Worm (Caenorhabditis elegans) whole organism, L2 larva: Measurements from ENCODE around the gene W10C6.2.

ENCODE experiments used
- C34F6.9 ChIP-seq: fragments of 150-350 bp; optimal IDR thresholded peaks from 2 replicates; lab custom pipeline; 2014; ENCODE audit warnings: missing biosample characterization, missing genetic modification characterization
- F13H6.1 ChIP-seq: sonication (generic microtip); optimal IDR thresholded peaks from 2 replicates; lab custom pipeline; 2016; ENCODE audit warnings: missing genetic modification characterization, missing compliant biosample characterization
- Y55F3AM.14 ChIP-seq: fragments of 200-800 bp; sonication (Bioruptor generic); optimal IDR thresholded peaks from 2 replicates; lab custom pipeline; 2018; ENCODE audit warnings: mild to moderate bottlenecking, missing genetic modification characterization, missing compliant biosample characterization
- ZK546.5 ChIP-seq: sonication (generic microtip); optimal IDR thresholded peaks from 2 replicates; lab custom pipeline; 2017; ENCODE audit warnings: missing biosample characterization, missing genetic modification characterization
- alr-1 ChIP-seq: fragments of 150-350 bp; optimal IDR thresholded peaks from 2 replicates; lab custom pipeline; 2014; ENCODE audit warnings: missing biosample characterization, missing genetic modification characterization
- aly-2 ChIP-seq: fragments of 150-350 bp; optimal IDR thresholded peaks from 2 replicates; lab custom pipeline; 2014; ENCODE audit warnings: missing biosample characterization, missing genetic modification characterization
- ama-1 ChIP-seq: fragments of 150-350 bp; optimal IDR thresholded peaks from 2 replicates; lab custom pipeline; 2018; ENCODE audit warnings: inconsistent platforms
- blmp-1 ChIP-seq: sonication (generic microtip); optimal IDR thresholded peaks from 2 replicates; lab custom pipeline; 2017; ENCODE audit warnings: missing genetic modification characterization, mild to moderate bottlenecking, missing compliant biosample characterization, antibody characterized with exemption, moderate library complexity; ENCODE audit not compliant: insufficient read depth
- ceh-16 ChIP-seq: fragments of 150-350 bp; optimal IDR thresholded peaks from 2 replicates; lab custom pipeline; 2014; ENCODE audit warnings: missing biosample characterization, missing genetic modification characterization
- crh-2 ChIP-seq: sonication (generic microtip); optimal IDR thresholded peaks from 2 replicates; lab custom pipeline; 2017; ENCODE audit warnings: missing biosample characterization, missing genetic modification characterization
- dmd-4 ChIP-seq: sonication (generic microtip); optimal IDR thresholded peaks from 2 replicates; lab custom pipeline; 2017; ENCODE audit warnings: missing biosample characterization, missing genetic modification characterization
- egl-27 ChIP-seq: sonication (generic microtip); optimal IDR thresholded peaks from 3 replicates; lab custom pipeline; 2017; ENCODE audit warnings: missing biosample characterization, missing genetic modification reagents, missing genetic modification characterization
- elt-1 ChIP-seq: fragments of 150-350 bp; optimal IDR thresholded peaks from 2 replicates; lab custom pipeline; 2014; ENCODE audit warnings: missing biosample characterization, missing genetic modification characterization
- elt-3 ChIP-seq: sonication (generic microtip); optimal IDR thresholded peaks from 2 replicates; lab custom pipeline; 2017; ENCODE audit warnings: missing biosample characterization, missing genetic modification characterization
- fos-1 ChIP-seq: fragments of 150-350 bp; optimal IDR thresholded peaks from 2 replicates; lab custom pipeline; 2014; ENCODE audit warnings: missing biosample characterization, missing genetic modification characterization
- gmeb-1 ChIP-seq: fragments of 150-350 bp; optimal IDR thresholded peaks from 2 replicates; lab custom pipeline; 2014; ENCODE audit warnings: missing biosample characterization, missing genetic modification characterization
- lin-11 ChIP-seq: fragments of 150-350 bp; sonication (generic microtip); optimal IDR thresholded peaks from 2 replicates; lab custom pipeline; 2014; ENCODE audit warnings: missing biosample characterization, missing genetic modification characterization, inconsistent platforms, mixed read lengths
- lin-13 ChIP-seq: fragments of 150-350 bp; optimal IDR thresholded peaks from 2 replicates; lab custom pipeline; 2014; ENCODE audit warnings: missing biosample characterization, missing genetic modification reagents, missing genetic modification characterization
- lin-39 ChIP-seq: fragments of 150-350 bp; optimal IDR thresholded peaks from 2 replicates; lab custom pipeline; 2014; ENCODE audit warnings: missing biosample characterization, missing genetic modification reagents, missing genetic modification characterization
- lsy-2 ChIP-seq, 2 experiments: fragments of 150-350 bp in 1 of 2; sonication (generic microtip) in 1 of 2; optimal IDR thresholded peaks; 2 replicates each; lab custom pipeline; 2014 to 2017; ENCODE audit warnings: missing biosample characterization in 2 of 2, missing genetic modification characterization in 2 of 2
- mab-5 ChIP-seq: fragments of 150-350 bp; optimal IDR thresholded peaks from 2 replicates; lab custom pipeline; 2014; ENCODE audit warnings: missing biosample characterization, missing genetic modification characterization
- mbf-1 ChIP-seq: sonication (generic microtip); optimal IDR thresholded peaks from 2 replicates; lab custom pipeline; 2017; ENCODE audit warnings: missing biosample characterization, missing genetic modification characterization
- nhr-10 ChIP-seq: sonication (generic microtip); optimal IDR thresholded peaks from 2 replicates; lab custom pipeline; 2017; ENCODE audit warnings: missing biosample characterization, missing genetic modification characterization
- nhr-11 ChIP-seq: fragments of 150-350 bp; optimal IDR thresholded peaks from 2 replicates; lab custom pipeline; 2014; ENCODE audit warnings: missing biosample characterization, missing genetic modification characterization
- nhr-129 ChIP-seq: fragments of 150-350 bp; optimal IDR thresholded peaks from 2 replicates; lab custom pipeline; 2014; ENCODE audit warnings: missing biosample characterization, missing genetic modification characterization
- nhr-21 ChIP-seq: fragments of 150-350 bp; optimal IDR thresholded peaks from 2 replicates; lab custom pipeline; 2014; ENCODE audit warnings: missing biosample characterization, missing genetic modification characterization
- nhr-23 ChIP-seq: fragments of 150-350 bp; optimal IDR thresholded peaks from 2 replicates; lab custom pipeline; 2014; ENCODE audit warnings: missing biosample characterization, missing genetic modification reagents, missing genetic modification characterization
- nhr-237 ChIP-seq: fragments of 150-350 bp; optimal IDR thresholded peaks from 2 replicates; lab custom pipeline; 2014; ENCODE audit warnings: missing biosample characterization, missing genetic modification characterization
- nhr-25 ChIP-seq: fragments of 150-350 bp; sonication (generic microtip); optimal IDR thresholded peaks from 3 replicates; lab custom pipeline; 2014; ENCODE audit warnings: missing biosample characterization, missing genetic modification characterization
- nhr-6 ChIP-seq: fragments of 150-350 bp; optimal IDR thresholded peaks from 2 replicates; lab custom pipeline; 2014; ENCODE audit warnings: missing biosample characterization, missing genetic modification characterization
- nhr-77 ChIP-seq: fragments of 150-350 bp; optimal IDR thresholded peaks from 2 replicates; lab custom pipeline; 2014; ENCODE audit warnings: missing biosample characterization, missing genetic modification characterization
- peb-1 ChIP-seq: fragments of 150-350 bp; optimal IDR thresholded peaks from 2 replicates; lab custom pipeline; 2014; ENCODE audit warnings: missing biosample characterization, missing genetic modification characterization
- sem-4 ChIP-seq: fragments of 150-350 bp; optimal IDR thresholded peaks from 2 replicates; lab custom pipeline; 2014; ENCODE audit warnings: missing biosample characterization, missing genetic modification reagents, missing genetic modification characterization
- skn-1 ChIP-seq: sonication (generic microtip); optimal IDR thresholded peaks from 2 replicates; lab custom pipeline; 2017; ENCODE audit warnings: missing biosample characterization, missing genetic modification characterization
- sma-3 ChIP-seq: sonication (generic microtip); optimal IDR thresholded peaks from 2 replicates; lab custom pipeline; 2016; ENCODE audit warnings: missing genetic modification reagents, missing genetic modification characterization, missing compliant biosample characterization
- sma-9 ChIP-seq, 2 experiments: fragments of 150-350 bp in 1 of 2; sonication (generic microtip) in 1 of 2; optimal IDR thresholded peaks; 2 replicates each; lab custom pipeline; 2014 to 2016; ENCODE audit warnings: missing genetic modification characterization in 2 of 2, mild to moderate bottlenecking in 1 of 2, missing biosample characterization in 1 of 2, missing compliant biosample characterization in 1 of 2, missing genetic modification reagents in 1 of 2, moderate library complexity in 1 of 2
- snpc-4 ChIP-seq: fragments of 150-350 bp; optimal IDR thresholded peaks from 2 replicates; lab custom pipeline; 2014; ENCODE audit warnings: missing biosample characterization, missing genetic modification characterization
- unc-39 ChIP-seq: fragments of 150-350 bp; optimal IDR thresholded peaks from 2 replicates; lab custom pipeline; 2014; ENCODE audit warnings: missing biosample characterization, missing genetic modification characterization
- unc-55 ChIP-seq: fragments of 150-350 bp; sonication (generic microtip); optimal IDR thresholded peaks from 3 replicates; lab custom pipeline; 2014; ENCODE audit warnings: missing biosample characterization, missing genetic modification reagents, missing genetic modification characterization
- zag-1 ChIP-seq: fragments of 150-350 bp; optimal IDR thresholded peaks from 2 replicates; lab custom pipeline; 2014; ENCODE audit warnings: missing biosample characterization, missing genetic modification characterization
- ztf-1 ChIP-seq: fragments of 200-800 bp; sonication (Bioruptor generic); conservative IDR thresholded peaks from 2 replicates; pipeline ENCODE4 v1.3.6; 2022; ENCODE audit warnings: missing genetic modification characterization, missing compliant biosample characterization
- ztf-11 ChIP-seq: sonication (generic microtip); optimal IDR thresholded peaks from 2 replicates; lab custom pipeline; 2017; ENCODE audit warnings: missing biosample characterization, missing genetic modification characterization

The W10C6.2 gene

ce11 chrII:11152495-11152894, 30.8 kb upstream of the W10C6.2 start, which contains the start of gene pqm-1:
TSS of gene pqm-1 (minus strand) at chrII:11152595.
- no peak for TF ChIP-seq elt-3 (tag; lab: Kevin White, UChicago)
- no peak for TF ChIP-seq snpc-4 (tag; lab: Kevin White, UChicago)
- no peak for TF ChIP-seq nhr-77
- no peak for TF ChIP-seq skn-1 (tag; lab: Kevin White, UChicago)
- TF ChIP-seq lin-11 (tag; lab: Kevin White, UChicago): no peak

ce11 chrII:11150976-11151375, 29.3 kb upstream of the W10C6.2 start:
- TF ChIP-seq zag-1 (tag; lab: Kevin White, UChicago) (no peak), lin-11 (tag; lab: Kevin White, UChicago) (no peak), blmp-1 (tag; lab: Kevin White, UChicago) (no peak), skn-1 (tag; lab: Kevin White, UChicago) (no peak), nhr-6 (no peak), nhr-11 (no peak), sma-3 (GFP tag; lab: Kevin White, UChicago) (peak; percentile 40), crh-2 (tag; lab: Kevin White, UChicago) (peak; percentile 62), nhr-77 (no peak), fos-1 (tag; lab: Kevin White, UChicago) (peak; percentile 56), ztf-1 (GFP tag; lab: Robert Waterston, UW) (no peak), lsy-2 (tag; optimal IDR thresholded peaks at IDR 0.05; lab: Kevin White, UChicago) (peak in 1 of 2 experiments; percentile 2), ztf-11 (no peak), unc-39 (no peak), gmeb-1 (tag; lab: Kevin White, UChicago) (peak; percentile 53), egl-27 (tag; lab: Kevin White, UChicago) (no peak), lin-13 (no peak), alr-1 (tag; lab: Kevin White, UChicago) (no peak), sma-9 (GFP tag; optimal IDR thresholded peaks at IDR 0.05; lab: Kevin White, UChicago) (peak; percentile 63), sma-9 (tag; optimal IDR thresholded peaks at IDR 0.05; lab: Kevin White, UChicago) (no peak), aly-2 (no peak), mab-5 (no peak), ZK546.5 (tag; lab: Kevin White, UChicago) (no peak), ceh-16 (no peak), Y55F3AM.14 (no peak), nhr-21 (tag; lab: Kevin White, UChicago) (no peak), snpc-4 (tag; lab: Kevin White, UChicago) (no peak), mbf-1 (tag; lab: Kevin White, UChicago) (no peak), F13H6.1 (tag; lab: Kevin White, UChicago) (peak; percentile 69), nhr-10 (tag; lab: Kevin White, UChicago) (no peak), peb-1 (tag; lab: Kevin White, UChicago) (no peak), dmd-4 (tag; lab: Kevin White, UChicago) (no peak), ama-1 (peak; percentile 0), nhr-23 (tag; lab: Kevin White, UChicago) (no peak), sem-4 (tag; lab: Kevin White, UChicago) (no peak), unc-55 (GFP tag; lab: Kevin White, UChicago) (no peak), nhr-237 (tag; lab: Kevin White, UChicago) (no peak), elt-3 (tag; lab: Kevin White, UChicago) (no peak), nhr-25 (tag; lab: Kevin White, UChicago) (no peak)

- TF ChIP-seq unc-39 (no peak), egl-27 (tag; lab: Kevin White, UChicago) (no peak), gmeb-1 (tag; lab: Kevin White, UChicago) (peak; percentile 40), ztf-11 (no peak), ama-1 (no peak), nhr-23 (tag; lab: Kevin White, UChicago) (no peak), nhr-21 (tag; lab: Kevin White, UChicago) (no peak), blmp-1 (tag; lab: Kevin White, UChicago) (no peak), lin-13 (peak; percentile 8), nhr-77 (no peak), lin-11 (tag; lab: Kevin White, UChicago) (no peak), lsy-2 (tag; optimal IDR thresholded peaks at IDR 0.05; lab: Kevin White, UChicago) (no peak), sma-9 (GFP tag; optimal IDR thresholded peaks at IDR 0.05; lab: Kevin White, UChicago) (peak; percentile 45), sma-9 (tag; optimal IDR thresholded peaks at IDR 0.05; lab: Kevin White, UChicago) (no peak), crh-2 (tag; lab: Kevin White, UChicago) (no peak), elt-1 (tag; lab: Kevin White, UChicago) (no peak), nhr-129 (tag; lab: Kevin White, UChicago) (peak; percentile 26), fos-1 (tag; lab: Kevin White, UChicago) (peak; percentile 4), sma-3 (GFP tag; lab: Kevin White, UChicago) (no peak), nhr-237 (tag; lab: Kevin White, UChicago) (no peak), skn-1 (tag; lab: Kevin White, UChicago) (no peak), C34F6.9 (no peak), nhr-25 (tag; lab: Kevin White, UChicago) (no peak), lin-39 (tag; lab: Kevin White, UChicago) (no peak), mab-5 (no peak), alr-1 (tag; lab: Kevin White, UChicago) (no peak), nhr-11 (no peak)
Measured at ce11 chrII:11149866-11150685, 28.4 kb upstream of the W10C6.2 start.
